Worm (Caenorhabditis elegans): Measurements from ENCODE around the gene Y57G11A.2.

DNA sequence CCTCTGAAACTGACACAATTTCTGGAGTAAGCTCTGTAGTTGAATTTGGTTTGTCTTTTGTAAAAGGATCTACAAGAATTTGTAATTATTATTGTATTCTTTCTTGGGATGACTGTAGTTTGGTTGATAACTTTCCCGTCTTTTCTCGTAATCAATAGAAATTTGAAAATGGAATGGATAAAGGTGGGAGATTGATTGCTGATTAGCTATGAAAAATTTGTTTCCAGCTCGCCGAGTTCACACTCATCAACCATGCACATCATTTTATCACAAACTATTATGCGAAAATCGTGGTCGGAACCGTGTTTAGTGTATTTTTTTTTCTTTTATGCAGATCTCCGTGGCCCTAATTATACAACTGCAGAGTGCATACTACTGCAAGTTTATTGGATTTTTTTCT, 17.6 kb upstream of the Y57G11A.2 start, which contains the start of gene T27E7.5:
- no peak for TF ChIP-seq hnd-1 (tag; optimal IDR thresholded peaks at IDR 0.05)
- TF ChIP-seq ama-1 (optimal IDR thresholded peaks at IDR 0.05) = no peak
- TF ChIP-seq scrt-1 (GFP tag; IDR thresholded peaks at IDR 0.05) = no peak
- no peak for TF ChIP-seq pes-1 (GFP tag; IDR thresholded peaks at IDR 0.05)
- TF ChIP-seq aly-1 (tag; optimal IDR thresholded peaks at IDR 0.05) = no peak
- no peak for TF ChIP-seq tra-4 (tag; optimal IDR thresholded peaks at IDR 0.05)
- no peak for TF ChIP-seq ceh-13 (GFP tag; optimal IDR thresholded peaks at IDR 0.05)

Data from whole organism, early embryonic.